Fruit fly (Drosophila melanogaster) whole organism, embryonic: ENCODE data around the gene Tom.

Experiments
- Blimp-1 ChIP-seq: fragments of 200-800 bp; sonication (Bioruptor generic); optimal IDR thresholded peaks from 3 replicates; lab custom pipeline; 2018; ENCODE audit warnings: missing biosample characterization, missing genetic modification characterization, mild to moderate bottlenecking, moderate library complexity, missing genetic modification reagents
- CG1233 ChIP-seq: fragments of 200-800 bp; sonication (Bioruptor generic); optimal IDR thresholded peaks from 4 replicates; lab custom pipeline; 2018; ENCODE audit warnings: missing biosample characterization, mild to moderate bottlenecking, missing genetic modification characterization
- CG12391 ChIP-seq: fragments of 200-800 bp; sonication (Bioruptor generic); optimal IDR thresholded peaks from 3 replicates; lab custom pipeline; 2018; ENCODE audit warnings: missing biosample characterization, mild to moderate bottlenecking, missing genetic modification characterization, moderate library complexity
- CG12942 ChIP-seq: fragments of 200-800 bp; sonication (Bioruptor generic); optimal IDR thresholded peaks from 3 replicates; lab custom pipeline; 2016; ENCODE audit warnings: missing biosample characterization, missing genetic modification characterization
- CG13424 ChIP-seq: fragments of 200-800 bp; sonication (Bioruptor generic); optimal IDR thresholded peaks from 2 replicates; lab custom pipeline; 2019; ENCODE audit warnings: missing biosample characterization, mild to moderate bottlenecking, missing genetic modification characterization, moderate library complexity
- CG2116 ChIP-seq: fragments of 200-800 bp; sonication (Bioruptor generic); optimal IDR thresholded peaks from 3 replicates; lab custom pipeline; 2018; ENCODE audit warnings: missing biosample characterization, mild to moderate bottlenecking, missing genetic modification characterization
- CG2889 ChIP-seq: fragments of 200-800 bp; sonication (Bioruptor generic); IDR thresholded peaks from 3 replicates; pipeline ENCODE4 v1.3.6; 2022; ENCODE audit warnings: missing biosample characterization, missing genetic modification characterization
- CG3726 ChIP-seq: fragments of 200-800 bp; sonication (Bioruptor generic); IDR thresholded peaks from 3 replicates; pipeline ENCODE4, ENCODE4 v1.3.6; 2022; ENCODE audit warnings: missing biosample characterization, missing genetic modification characterization
- CG4360 ChIP-seq: fragments of 200-800 bp; sonication (Bioruptor generic); IDR thresholded peaks from 2 replicates; pipeline ENCODE4 v1.3.6; 2022; ENCODE audit warnings: missing biosample characterization, missing genetic modification characterization
- CG6765 ChIP-seq: fragments of 200-800 bp; sonication (Bioruptor generic); optimal IDR thresholded peaks from 3 replicates; lab custom pipeline; 2017; ENCODE audit warnings: missing biosample characterization, mild to moderate bottlenecking, missing genetic modification characterization
- CG7556 ChIP-seq: fragments of 200-800 bp; sonication (Bioruptor generic); optimal IDR thresholded peaks from 2 replicates; lab custom pipeline; 2017; ENCODE audit warnings: missing biosample characterization, mild to moderate bottlenecking, missing genetic modification characterization
- CG7928 ChIP-seq: fragments of 200-800 bp; sonication (Bioruptor generic); optimal IDR thresholded peaks from 2 replicates; lab custom pipeline; 2017; ENCODE audit warnings: missing biosample characterization, mild to moderate bottlenecking, missing genetic modification characterization
- CG8290 ChIP-seq, 3 experiments: fragments of 200-800 bp; sonication (Bioruptor generic); optimal IDR thresholded peaks; 2 replicates each; lab custom pipeline; 2016 to 2019; ENCODE audit warnings: missing biosample characterization in 3 of 3, missing genetic modification characterization in 3 of 3, mild to moderate bottlenecking in 2 of 3, moderate library complexity in 1 of 3
- CHES-1-like ChIP-seq: fragments of 200-800 bp; sonication (Bioruptor generic); optimal IDR thresholded peaks from 2 replicates; lab custom pipeline; 2016; ENCODE audit warnings: missing biosample characterization, missing genetic modification characterization
- Chrac-16 ChIP-seq: fragments of 200-800 bp; sonication (Bioruptor generic); optimal IDR thresholded peaks from 3 replicates; lab custom pipeline; 2016; ENCODE audit warnings: missing biosample characterization, missing genetic modification characterization
- D ChIP-seq, 2 experiments: fragments of 200-800 bp in 1 of 2; fragments of >200 bp in 1 of 2; sonication (Bioruptor generic) in 1 of 2; optimal IDR thresholded peaks; 2 replicates in 1 of 2; 3 replicates in 1 of 2; lab custom pipeline; 2017; ENCODE audit warnings: mild to moderate bottlenecking in 1 of 2, missing biosample characterization in 1 of 2, missing genetic modification characterization in 1 of 2, missing genetic modification reagents in 1 of 2
- Deaf1 ChIP-seq: fragments of 200-800 bp; optimal IDR thresholded peaks from 3 replicates; lab custom pipeline; 2019; ENCODE audit warnings: missing biosample characterization, mild to moderate bottlenecking, missing genetic modification characterization, moderate library complexity
- Dp ChIP-seq: fragments of 200-800 bp; sonication (Bioruptor generic); optimal IDR thresholded peaks from 2 replicates; lab custom pipeline; 2018; ENCODE audit warnings: missing biosample characterization, mild to moderate bottlenecking, missing genetic modification characterization, moderate library complexity
- E2f1 ChIP-seq: fragments of 200-800 bp; sonication (Bioruptor generic); IDR thresholded peaks from 2 replicates; pipeline ENCODE4 v1.3.6; 2022; ENCODE audit warnings: missing biosample characterization, missing genetic modification characterization
- ERR ChIP-seq: fragments of 200-800 bp; sonication (Bioruptor generic); optimal IDR thresholded peaks from 2 replicates; lab custom pipeline; 2016; ENCODE audit warnings: missing biosample characterization, missing genetic modification characterization
- HHEX ChIP-seq: fragments of 200-800 bp; sonication (Bioruptor generic); optimal IDR thresholded peaks from 3 replicates; lab custom pipeline; 2017; ENCODE audit warnings: missing biosample characterization, mild to moderate bottlenecking, missing genetic modification characterization, missing genetic modification reagents
- HLH3B ChIP-seq: fragments of 200-800 bp; sonication (Bioruptor generic); IDR thresholded peaks from 2 replicates; pipeline ENCODE4 v1.3.6; 2022; ENCODE audit warnings: missing biosample characterization, missing genetic modification characterization
- Hey ChIP-seq: fragments of 200-800 bp; sonication (Bioruptor generic); optimal IDR thresholded peaks from 3 replicates; lab custom pipeline; 2018; ENCODE audit warnings: missing biosample characterization, mild to moderate bottlenecking, missing genetic modification characterization
- HmgZ ChIP-seq: fragments of 200-800 bp; sonication (Bioruptor generic); optimal IDR thresholded peaks from 2 replicates; lab custom pipeline; 2018; ENCODE audit warnings: missing biosample characterization, mild to moderate bottlenecking, missing genetic modification characterization
- MTF-1 ChIP-seq: fragments of 200-800 bp; sonication (Bioruptor generic); optimal IDR thresholded peaks from 2 replicates; lab custom pipeline; 2018; ENCODE audit warnings: missing biosample characterization, mild to moderate bottlenecking, missing genetic modification characterization, borderline replicate concordance
- Max ChIP-seq: fragments of 200-800 bp; sonication (Bioruptor generic); optimal IDR thresholded peaks from 2 replicates; lab custom pipeline; 2016; ENCODE audit warnings: missing biosample characterization, mild to moderate bottlenecking, missing genetic modification characterization
- Rfx ChIP-seq: fragments of 200-800 bp; sonication (Bioruptor generic); IDR thresholded peaks from 2 replicates; pipeline ENCODE4 v1.3.6; 2022; ENCODE audit warnings: missing biosample characterization, missing genetic modification characterization
- al ChIP-seq: fragments of 200-800 bp; sonication (Bioruptor generic); IDR thresholded peaks from 2 replicates; pipeline ENCODE4 v1.3.6; 2022; ENCODE audit warnings: missing biosample characterization, missing genetic modification characterization
- gce ChIP-seq: fragments of 200-800 bp; sonication (Bioruptor generic); IDR thresholded peaks from 3 replicates; pipeline ENCODE4 v1.3.6; 2022; ENCODE audit warnings: missing biosample characterization, missing genetic modification characterization
- hb ChIP-seq: fragments of 200-800 bp; sonication (Bioruptor generic); IDR thresholded peaks from 3 replicates; pipeline ENCODE4 v1.3.6; 2022; ENCODE audit warnings: missing biosample characterization, missing genetic modification characterization; ENCODE audit not compliant: partially characterized antibody
- kah ChIP-seq: fragments of 200-800 bp; sonication (Bioruptor generic); optimal IDR thresholded peaks from 2 replicates; lab custom pipeline; 2018; ENCODE audit warnings: missing biosample characterization, mild to moderate bottlenecking, missing genetic modification characterization
- klu ChIP-seq: fragments of 200-800 bp; sonication (Bioruptor generic); IDR thresholded peaks from 2 replicates; pipeline ENCODE4 v1.3.6; 2022; ENCODE audit warnings: missing biosample characterization, missing genetic modification characterization
- mirr ChIP-seq: fragments of 200-800 bp; sonication (Bioruptor generic); optimal IDR thresholded peaks from 3 replicates; lab custom pipeline; 2018; ENCODE audit warnings: missing biosample characterization, mild to moderate bottlenecking, missing genetic modification characterization
- peb ChIP-seq: fragments of 200-800 bp; sonication (Bioruptor generic); IDR thresholded peaks from 2 replicates; pipeline ENCODE4 v1.3.6; 2022; ENCODE audit warnings: missing biosample characterization, missing genetic modification characterization
- pita ChIP-seq: fragments of 200-800 bp; sonication (Bioruptor generic); optimal IDR thresholded peaks from 2 replicates; lab custom pipeline; 2017; ENCODE audit warnings: missing biosample characterization, mild to moderate bottlenecking, missing genetic modification characterization
- pnt ChIP-seq: fragments of 200-800 bp; sonication (Bioruptor generic); optimal IDR thresholded peaks from 3 replicates; lab custom pipeline; 2016; ENCODE audit warnings: missing biosample characterization, missing genetic modification characterization
- pros ChIP-seq: fragments of 200-800 bp; sonication (Bioruptor generic); optimal IDR thresholded peaks from 3 replicates; lab custom pipeline; 2019; ENCODE audit warnings: missing biosample characterization, mild to moderate bottlenecking, missing genetic modification characterization, moderate library complexity
- run ChIP-seq: fragments of 200-800 bp; sonication (Bioruptor generic); optimal IDR thresholded peaks from 3 replicates; lab custom pipeline; 2018; ENCODE audit warnings: missing biosample characterization, mild to moderate bottlenecking, missing genetic modification characterization
- sd ChIP-seq: fragments of 200-800 bp; sonication (Bioruptor generic); optimal IDR thresholded peaks from 3 replicates; lab custom pipeline; 2018; ENCODE audit warnings: missing biosample characterization, mild to moderate bottlenecking, missing genetic modification characterization, moderate library complexity
- sim ChIP-seq: fragments of 200-800 bp; sonication (Bioruptor generic); IDR thresholded peaks from 2 replicates; pipeline ENCODE4 v1.3.6; 2022; ENCODE audit warnings: missing biosample characterization, missing genetic modification characterization
- slou ChIP-seq: fragments of 200-800 bp; sonication (Bioruptor generic); optimal IDR thresholded peaks from 3 replicates; lab custom pipeline; 2016; ENCODE audit warnings: missing biosample characterization, missing genetic modification characterization
- sna ChIP-seq: fragments of 200-800 bp; sonication (Bioruptor generic); IDR thresholded peaks from 2 replicates; pipeline ENCODE4 v1.3.6; 2022; ENCODE audit warnings: missing biosample characterization, missing genetic modification characterization; ENCODE audit not compliant: partially characterized antibody
- sr ChIP-seq: fragments of 200-800 bp; sonication (Bioruptor generic); IDR thresholded peaks from 3 replicates; pipeline ENCODE4 v1.3.6; 2022; ENCODE audit warnings: missing biosample characterization, missing genetic modification characterization
- tgo ChIP-seq: fragments of 200-800 bp; sonication (Bioruptor generic); IDR thresholded peaks from 3 replicates; pipeline ENCODE4 v1.3.6; 2022; ENCODE audit warnings: missing biosample characterization, missing genetic modification characterization
- tna ChIP-seq: fragments of 200-800 bp; sonication (Bioruptor generic); IDR thresholded peaks from 2 replicates; pipeline ENCODE4 v1.3.6; 2022; ENCODE audit warnings: missing biosample characterization, missing genetic modification characterization; ENCODE audit not compliant: partially characterized antibody
- trem ChIP-seq: fragments of 200-800 bp; optimal IDR thresholded peaks from 3 replicates; lab custom pipeline; 2019; ENCODE audit warnings: missing biosample characterization, mild to moderate bottlenecking, missing genetic modification characterization, moderate library complexity
- zen ChIP-seq: fragments of 200-800 bp; sonication (Bioruptor generic); optimal IDR thresholded peaks from 3 replicates; lab custom pipeline; 2018; ENCODE audit warnings: missing biosample characterization, mild to moderate bottlenecking, missing genetic modification characterization, moderate library complexity
- zf30C ChIP-seq: fragments of 200-800 bp; sonication (Bioruptor generic); optimal IDR thresholded peaks from 3 replicates; lab custom pipeline; 2018; ENCODE audit warnings: missing biosample characterization, mild to moderate bottlenecking, missing genetic modification characterization

The Tom gene

DNA sequence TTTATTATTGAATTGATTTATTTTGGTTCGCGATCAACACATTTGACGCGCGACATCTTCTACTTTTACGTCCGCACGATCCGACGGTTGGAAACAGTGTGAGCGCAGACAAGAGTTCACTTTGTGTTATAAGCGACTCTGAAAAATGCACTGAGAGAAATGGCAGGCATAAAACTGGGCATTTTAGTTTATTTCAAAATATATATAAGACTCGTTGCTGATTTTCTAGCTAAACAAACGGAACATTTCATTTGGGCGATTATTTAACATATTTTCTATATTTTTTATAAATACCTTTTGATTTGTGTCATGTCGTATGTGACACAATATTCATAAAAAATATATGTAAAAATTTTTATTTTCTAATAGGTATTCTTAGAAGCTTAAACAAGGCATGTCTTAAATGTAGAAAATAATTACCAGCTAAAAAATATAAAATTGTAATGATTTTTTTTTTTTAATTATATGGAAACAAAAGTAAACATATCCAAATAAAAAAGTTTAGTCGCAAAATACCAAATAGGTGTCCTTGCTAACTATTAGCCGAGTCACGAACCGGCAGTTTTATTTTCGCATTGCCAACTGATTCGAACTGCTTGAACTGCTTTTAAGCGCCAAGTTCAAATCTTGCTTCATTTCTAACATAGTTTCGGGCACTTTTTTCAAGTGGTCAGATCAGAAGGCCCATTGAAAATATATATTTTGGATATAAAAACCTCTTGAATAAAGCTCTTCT lies 45.0 kb downstream of the Tom start, which contains the start of gene Reck (continued):
- TF ChIP-seq klu, result no peak
- TF ChIP-seq CG7928, result peak; percentile 5
- peak; percentile 52 for TF ChIP-seq Dp
- TF ChIP-seq sna (GFP tag; lab: Robert Waterston, UW), result no peak
- TF ChIP-seq peb (GFP tag; lab: Robert Waterston, UW), result no peak
- TF ChIP-seq CG12391 (tag; lab: Kevin White, UChicago), result peak; percentile 90
- TF ChIP-seq mirr (GFP tag; lab: Kevin White, UChicago), result no peak
- peak; percentile 75 for TF ChIP-seq sim (GFP tag; lab: Robert Waterston, UW)
- TF ChIP-seq CHES-1-like, result no peak
- TF ChIP-seq run (tag; lab: Kevin White, UChicago), result peak; percentile 69
- peak; percentile 72 for TF ChIP-seq tgo (GFP tag; lab: Robert Waterston, UW)
- peak; percentile 87 for TF ChIP-seq CG2116 (GFP tag; lab: Kevin White, UChicago)
- TF ChIP-seq sr (GFP tag; lab: Robert Waterston, UW), result peak; percentile 41; the same call in 1 of the 3 replicates
- peak; percentile 85 for TF ChIP-seq CG1233
- TF ChIP-seq CG4360 (GFP tag; lab: Robert Waterston, UW), result peak; percentile 43; the same call in 1 of the 2 replicates
- peak; percentile 77 for TF ChIP-seq MTF-1 (GFP tag; lab: Kevin White, UChicago)
- no peak for TF ChIP-seq hb (GFP tag; lab: Robert Waterston, UW)
- TF ChIP-seq pnt, result peak; percentile 32
- peak; percentile 67 for TF ChIP-seq pita (GFP tag; lab: Kevin White, UChicago)
- no peak for TF ChIP-seq pros (GFP tag; lab: Kevin White, UChicago)
- peak; percentile 76 for TF ChIP-seq Rfx
- peak; percentile 81 for TF ChIP-seq CG13424 (tag; lab: Kevin White, UChicago)
- TF ChIP-seq trem (tag; lab: Kevin White, UChicago), result peak; percentile 70
- TF ChIP-seq CG8290 (GFP tag; optimal IDR thresholded peaks at IDR 0.05; lab: Kevin White, UChicago), result peak; percentile 6
- peak in 1 of 2 experiments; percentile 49 for TF ChIP-seq CG8290 (tag; optimal IDR thresholded peaks at IDR 0.05; lab: Kevin White, UChicago)
- TF ChIP-seq HHEX, result peak; percentile 84
- no peak for TF ChIP-seq D (optimal IDR thresholded peaks at IDR 0.05; lab: Kevin White, UChicago)
- TF ChIP-seq D (GFP tag; optimal IDR thresholded peaks at IDR 0.05; lab: Kevin White, UChicago), result peak; percentile 86
- peak; percentile 74 for TF ChIP-seq kah (GFP tag; lab: Kevin White, UChicago)
- TF ChIP-seq zf30C, result peak; percentile 86
- TF ChIP-seq CG12942 (GFP tag; lab: Kevin White, UChicago), result peak; percentile 68
- peak; percentile 59 for TF ChIP-seq CG6765 (GFP tag; lab: Kevin White, UChicago)
- TF ChIP-seq CG3726, result 0 out of 3 replicates have a peak, but pooled peaks have one; percentile 9
- TF ChIP-seq Max (GFP tag; lab: Kevin White, UChicago), result peak; percentile 71
- no peak for TF ChIP-seq ERR (GFP tag; lab: Kevin White, UChicago)
- TF ChIP-seq CG7556 (GFP tag; lab: Kevin White, UChicago), result peak; percentile 76
- TF ChIP-seq Deaf1 (tag; lab: Kevin White, UChicago), result peak; percentile 59
- no peak for TF ChIP-seq Hey (tag; lab: Kevin White, UChicago)
- TF ChIP-seq sd (tag; lab: Kevin White, UChicago), result peak; percentile 3
- peak; percentile 81 for TF ChIP-seq E2f1 (GFP tag; lab: Robert Waterston, UW)
- peak; percentile 35 for TF ChIP-seq slou (GFP tag; lab: Kevin White, UChicago)
- no peak for TF ChIP-seq tna
- TF ChIP-seq al (GFP tag; lab: Robert Waterston, UW), result peak; percentile 74
- TF ChIP-seq HmgZ (tag; lab: Kevin White, UChicago), result no peak
- peak; percentile 54; the same call in 2 of the 3 replicates for TF ChIP-seq CG2889
- peak; percentile 72 for TF ChIP-seq Chrac-16
- peak; percentile 85 for TF ChIP-seq gce
- peak; percentile 81 for TF ChIP-seq zen
- peak; percentile 92 for TF ChIP-seq Blimp-1 (GFP tag; lab: Kevin White, UChicago)
- TF ChIP-seq HLH3B (GFP tag; lab: Robert Waterston, UW), result peak; percentile 89
